Worm (Caenorhabditis elegans) whole organism, mixed stage, embryonic: Measurements from ENCODE around the gene ifc-1.

ENCODE experiments used
- M03D4.4 ChIP-seq: sonication (generic microtip); optimal IDR thresholded peaks from 2 replicates; lab custom pipeline; 2017; ENCODE audit warnings: mild to moderate bottlenecking, missing genetic modification characterization, missing compliant biosample characterization
- bed-3 ChIP-seq: fragments of 200-800 bp; sonication (Bioruptor generic); optimal IDR thresholded peaks from 3 replicates; lab custom pipeline; 2018; ENCODE audit warnings: mild to moderate bottlenecking, missing genetic modification characterization, moderate library complexity, missing compliant biosample characterization
- blmp-1 ChIP-seq: fragments of 150-350 bp; optimal IDR thresholded peaks from 2 replicates; lab custom pipeline; 2014; ENCODE audit warnings: missing biosample characterization, missing genetic modification characterization
- ceh-39 ChIP-seq: fragments of 150-350 bp; optimal IDR thresholded peaks from 2 replicates; lab custom pipeline; 2014; ENCODE audit warnings: missing biosample characterization, missing genetic modification characterization
- ceh-43 ChIP-seq: fragments of 200-800 bp; sonication (Bioruptor generic); optimal IDR thresholded peaks from 2 replicates; lab custom pipeline; 2018; ENCODE audit warnings: mild to moderate bottlenecking, missing genetic modification characterization, moderate library complexity, missing compliant biosample characterization
- ceh-83 ChIP-seq: fragments of 200-800 bp; sonication (Bioruptor generic); optimal IDR thresholded peaks from 2 replicates; lab custom pipeline; 2018; ENCODE audit warnings: mild to moderate bottlenecking, missing genetic modification characterization, missing compliant biosample characterization
- ces-1 ChIP-seq: fragments of 150-350 bp; optimal IDR thresholded peaks from 2 replicates; lab custom pipeline; 2014; ENCODE audit warnings: missing biosample characterization, missing genetic modification reagents, missing genetic modification characterization
- cnd-1 ChIP-seq: fragments of 200-800 bp; sonication (Bioruptor generic); optimal IDR thresholded peaks from 2 replicates; lab custom pipeline; 2018; ENCODE audit warnings: mild to moderate bottlenecking, missing genetic modification characterization, missing compliant biosample characterization
- drap-1 ChIP-seq: fragments of 200-800 bp; sonication (Bioruptor generic); optimal IDR thresholded peaks from 3 replicates; lab custom pipeline; 2018; ENCODE audit warnings: mild to moderate bottlenecking, missing genetic modification characterization, missing compliant biosample characterization
- elt-1 ChIP-seq: sonication (generic microtip); optimal IDR thresholded peaks from 2 replicates; lab custom pipeline; 2017; ENCODE audit warnings: missing genetic modification characterization, mild to moderate bottlenecking, missing compliant biosample characterization, antibody characterized with exemption, moderate library complexity, borderline replicate concordance; ENCODE audit not compliant: insufficient read depth
- flh-1 ChIP-seq: fragments of 200-800 bp; sonication (Bioruptor generic); optimal IDR thresholded peaks from 2 replicates; lab custom pipeline; 2018; ENCODE audit warnings: mild to moderate bottlenecking, missing genetic modification characterization, moderate library complexity, missing compliant biosample characterization
- ham-2 ChIP-seq: fragments of 200-800 bp; sonication (Bioruptor generic); optimal IDR thresholded peaks from 2 replicates; lab custom pipeline; 2018; ENCODE audit warnings: mild to moderate bottlenecking, missing genetic modification characterization, missing compliant biosample characterization
- hlh-1 ChIP-seq: fragments of 150-350 bp; optimal IDR thresholded peaks from 2 replicates; lab custom pipeline; 2014; ENCODE audit warnings: missing biosample characterization, missing genetic modification reagents, missing genetic modification characterization
- lin-13 ChIP-seq: fragments of 150-350 bp; optimal IDR thresholded peaks from 2 replicates; lab custom pipeline; 2014; ENCODE audit warnings: missing biosample characterization, missing genetic modification characterization
- lin-32 ChIP-seq: fragments of 200-800 bp; sonication (Bioruptor generic); optimal IDR thresholded peaks from 2 replicates; lab custom pipeline; 2018; ENCODE audit warnings: mild to moderate bottlenecking, missing genetic modification characterization, missing compliant biosample characterization
- lsy-2 ChIP-seq: fragments of 150-350 bp; optimal IDR thresholded peaks from 2 replicates; lab custom pipeline; 2014; ENCODE audit warnings: missing biosample characterization, missing genetic modification characterization
- mab-5 ChIP-seq: fragments of 150-350 bp; optimal IDR thresholded peaks from 2 replicates; lab custom pipeline; 2014; ENCODE audit warnings: missing biosample characterization, missing genetic modification characterization
- mep-1 ChIP-seq: fragments of 150-350 bp; optimal IDR thresholded peaks from 2 replicates; lab custom pipeline; 2017; ENCODE audit warnings: missing biosample characterization, missing genetic modification reagents, missing genetic modification characterization, inconsistent platforms
- mls-2 ChIP-seq: sonication (generic microtip); optimal IDR thresholded peaks from 2 replicates; lab custom pipeline; 2016; ENCODE audit warnings: mild to moderate bottlenecking, missing genetic modification characterization, moderate library complexity, missing compliant biosample characterization
- nhr-12 ChIP-seq: fragments of 150-350 bp; optimal IDR thresholded peaks from 2 replicates; lab custom pipeline; 2014; ENCODE audit warnings: missing biosample characterization, missing genetic modification characterization
- nhr-2 ChIP-seq: fragments of 150-350 bp; optimal IDR thresholded peaks from 2 replicates; lab custom pipeline; 2014; ENCODE audit warnings: missing biosample characterization, missing genetic modification characterization
- nhr-237 ChIP-seq: fragments of 150-350 bp; optimal IDR thresholded peaks from 2 replicates; lab custom pipeline; 2014; ENCODE audit warnings: missing biosample characterization, missing genetic modification characterization
- nhr-28 ChIP-seq: fragments of 150-350 bp; optimal IDR thresholded peaks from 2 replicates; lab custom pipeline; 2014; ENCODE audit warnings: missing biosample characterization, missing genetic modification characterization
- nhr-76 ChIP-seq: sonication (generic microtip); optimal IDR thresholded peaks from 2 replicates; lab custom pipeline; 2017; ENCODE audit warnings: missing biosample characterization, missing genetic modification characterization
- pha-4 ChIP-seq: fragments of 150-350 bp; optimal IDR thresholded peaks from 2 replicates; lab custom pipeline; 2018; ENCODE audit warnings: missing biosample characterization, missing genetic modification reagents, missing genetic modification characterization
- snpc-4 ChIP-seq: fragments of 150-350 bp; optimal IDR thresholded peaks from 2 replicates; lab custom pipeline; 2014; ENCODE audit warnings: missing biosample characterization, missing genetic modification characterization
- sptf-1 ChIP-seq: sonication (generic microtip); optimal IDR thresholded peaks from 2 replicates; lab custom pipeline; 2017; ENCODE audit warnings: mild to moderate bottlenecking, missing genetic modification characterization, moderate library complexity, missing compliant biosample characterization
- tbx-8 ChIP-seq: fragments of 200-800 bp; sonication (Bioruptor generic); optimal IDR thresholded peaks from 2 replicates; lab custom pipeline; 2018; ENCODE audit warnings: mild to moderate bottlenecking, missing genetic modification characterization, moderate library complexity, missing compliant biosample characterization
- unc-120 ChIP-seq: sonication (generic microtip); optimal IDR thresholded peaks from 2 replicates; lab custom pipeline; 2017; ENCODE audit warnings: missing genetic modification characterization, missing compliant biosample characterization; ENCODE audit not compliant: poor library complexity, severe bottlenecking
- unc-62 ChIP-seq: fragments of 150-350 bp; optimal IDR thresholded peaks from 2 replicates; lab custom pipeline; 2014; ENCODE audit warnings: missing biosample characterization, missing genetic modification reagents, missing genetic modification characterization
- zip-8 ChIP-seq: fragments of 150-350 bp; optimal IDR thresholded peaks from 2 replicates; lab custom pipeline; 2014; ENCODE audit warnings: missing biosample characterization, missing genetic modification characterization
- ztf-11 ChIP-seq: fragments of 150-350 bp; optimal IDR thresholded peaks from 2 replicates; lab custom pipeline; 2014; ENCODE audit warnings: missing biosample characterization, missing genetic modification characterization

Gene ifc-1

ce11 chrV:2913948-2914347 is 32.8 kb downstream of the ifc-1 start, which contains the start of gene srh-146:
Gene srh-146 (plus strand): TSS chrV:2914248.
- TF ChIP-seq nhr-2 (tag; lab: Kevin White, UChicago) (no peak), drap-1 (GFP tag; lab: Kevin White, UChicago) (no peak), hlh-1 (tag; lab: Kevin White, UChicago) (no peak), ceh-39 (tag; lab: Kevin White, UChicago) (no peak), nhr-76 (tag; lab: Kevin White, UChicago) (no peak), ces-1 (no peak), lsy-2 (tag; lab: Kevin White, UChicago) (no peak)

DNA sequence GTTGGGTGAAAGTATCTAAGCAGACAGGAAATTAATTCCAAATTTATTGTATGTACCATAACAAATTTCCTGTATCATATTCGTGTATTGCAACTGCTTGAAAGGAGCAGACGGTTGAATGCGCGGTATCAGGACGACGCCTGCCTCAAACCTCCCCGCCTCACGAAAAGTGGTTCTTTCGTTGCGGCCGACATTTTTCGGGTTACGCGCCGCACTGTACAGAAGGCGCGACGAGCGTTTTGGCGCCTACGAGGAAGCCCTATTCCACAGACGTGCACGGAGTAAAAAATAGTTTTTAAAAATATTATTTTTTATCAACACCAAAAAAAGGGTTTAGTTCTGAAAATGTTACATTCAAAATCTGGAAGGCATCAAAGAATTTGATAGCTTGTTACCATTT is 38.9 kb downstream of the ifc-1 start:
- TF ChIP-seq ham-2 (GFP tag; lab: Kevin White, UChicago) = no peak
- no peak for TF ChIP-seq cnd-1 (tag; lab: Kevin White, UChicago)
- no peak for TF ChIP-seq drap-1 (GFP tag; lab: Kevin White, UChicago)
- no peak for TF ChIP-seq snpc-4 (tag; lab: Kevin White, UChicago)
- no peak for TF ChIP-seq mab-5 (tag; lab: Kevin White, UChicago)
- no peak for TF ChIP-seq mls-2 (tag; lab: Kevin White, UChicago)
- no peak for TF ChIP-seq mep-1
- no peak for TF ChIP-seq unc-120 (tag; lab: Kevin White, UChicago)
- no peak for TF ChIP-seq ceh-83 (GFP tag; lab: Kevin White, UChicago)
- no peak for TF ChIP-seq unc-62
- TF ChIP-seq elt-1 (tag; lab: Kevin White, UChicago) = no peak
- no peak for TF ChIP-seq lin-32 (GFP tag; lab: Kevin White, UChicago)
- TF ChIP-seq nhr-12 = no peak
- TF ChIP-seq sptf-1 (tag; lab: Kevin White, UChicago) = no peak
- TF ChIP-seq bed-3 (GFP tag; lab: Kevin White, UChicago) = no peak
- TF ChIP-seq hlh-1 (tag; lab: Kevin White, UChicago) = no peak
- no peak for TF ChIP-seq ztf-11 (tag; lab: Kevin White, UChicago)
- no peak for TF ChIP-seq M03D4.4 (tag; lab: Kevin White, UChicago)
- no peak for TF ChIP-seq lin-13 (tag; lab: Kevin White, UChicago)
- no peak for TF ChIP-seq flh-1 (GFP tag; lab: Kevin White, UChicago)

ce11 chrV:2922594-2922993 is 41.4 kb downstream of the ifc-1 start, which contains the start of gene srh-38:
Gene srh-38 (minus strand): TSS chrV:2922694.
- TF ChIP-seq ham-2 (GFP tag; lab: Kevin White, UChicago) = no peak
- no peak for TF ChIP-seq snpc-4 (tag; lab: Kevin White, UChicago)
- no peak for TF ChIP-seq mab-5 (tag; lab: Kevin White, UChicago)
- no peak for TF ChIP-seq nhr-237 (tag; lab: Kevin White, UChicago)
- TF ChIP-seq elt-1 (tag; lab: Kevin White, UChicago) = no peak
- TF ChIP-seq flh-1 (GFP tag; lab: Kevin White, UChicago) = no peak
- TF ChIP-seq unc-120 (tag; lab: Kevin White, UChicago) = no peak
- no peak for TF ChIP-seq hlh-1 (tag; lab: Kevin White, UChicago)
- TF ChIP-seq M03D4.4 (tag; lab: Kevin White, UChicago) = no peak
- no peak for TF ChIP-seq bed-3 (GFP tag; lab: Kevin White, UChicago)
- no peak for TF ChIP-seq ces-1
- TF ChIP-seq ceh-43 (GFP tag; lab: Kevin White, UChicago) = no peak
- TF ChIP-seq ztf-11 (tag; lab: Kevin White, UChicago) = no peak
- no peak for TF ChIP-seq unc-62
- no peak for TF ChIP-seq pha-4 (tag; lab: Kevin White, UChicago)
- TF ChIP-seq lin-32 (GFP tag; lab: Kevin White, UChicago) = no peak
- no peak for TF ChIP-seq mls-2 (tag; lab: Kevin White, UChicago)

DNA sequence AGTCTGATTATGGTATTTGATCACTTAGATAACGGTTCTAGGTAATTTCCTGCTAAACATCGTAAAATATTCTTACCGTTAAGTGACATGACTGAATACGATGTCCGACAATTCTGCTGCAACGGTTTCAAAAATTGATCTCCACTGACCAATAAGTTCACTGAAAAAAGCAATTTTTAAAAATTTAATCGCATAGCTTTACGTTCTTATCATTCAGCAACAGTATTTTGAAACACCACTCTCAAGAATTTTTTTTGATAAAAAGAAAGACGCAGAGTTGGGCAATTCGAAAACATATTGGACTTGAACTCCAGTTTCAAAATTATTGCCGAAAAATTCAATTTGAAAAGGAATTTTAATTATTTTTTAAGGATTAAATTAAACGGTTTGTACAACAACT is 46.4 kb downstream of the ifc-1 start, which contains the start of gene C31B8.12:
TSS of gene C31B8.12 (minus strand) at position 101 of the 400 bp plus-strand sequence.
- TF ChIP-seq ztf-11 (tag; lab: Kevin White, UChicago) (no peak), unc-120 (tag; lab: Kevin White, UChicago) (no peak), tbx-8 (no peak), hlh-1 (tag; lab: Kevin White, UChicago) (no peak), snpc-4 (tag; lab: Kevin White, UChicago) (no peak), lin-13 (tag; lab: Kevin White, UChicago) (no peak), nhr-12 (no peak), ces-1 (no peak), nhr-2 (tag; lab: Kevin White, UChicago) (no peak)

DNA sequence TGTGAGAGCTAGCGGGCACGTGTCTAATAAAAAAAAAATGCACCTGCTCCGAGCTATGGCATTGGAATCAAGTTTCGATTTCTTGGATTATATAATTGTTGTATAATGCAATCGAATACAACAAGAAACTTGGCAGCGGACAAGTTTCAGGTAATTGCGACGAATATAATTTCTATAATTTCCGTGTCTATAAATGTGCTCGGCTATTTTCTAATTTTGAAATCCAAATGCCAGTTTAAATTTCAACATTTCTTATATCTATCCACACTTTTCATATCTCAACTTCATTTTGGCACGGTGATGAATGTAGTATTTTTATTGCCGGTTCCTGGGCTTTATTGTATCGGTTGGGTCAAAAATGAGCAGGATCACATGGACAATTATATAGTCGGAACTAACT is 48.6 kb downstream of the ifc-1 start, which contains the start of gene C31B8.16:
TSS of gene C31B8.16 (plus strand) at position 301 of the 400 bp plus-strand sequence.
- no peak for TF ChIP-seq nhr-237 (tag; lab: Kevin White, UChicago)
- no peak for TF ChIP-seq nhr-28 (tag; lab: Kevin White, UChicago)
- TF ChIP-seq zip-8 (tag; lab: Kevin White, UChicago) = no peak
- no peak for TF ChIP-seq nhr-76 (tag; lab: Kevin White, UChicago)
- no peak for TF ChIP-seq lsy-2 (tag; lab: Kevin White, UChicago)
- TF ChIP-seq ceh-83 (GFP tag; lab: Kevin White, UChicago) = no peak
- no peak for TF ChIP-seq sptf-1 (tag; lab: Kevin White, UChicago)
- no peak for TF ChIP-seq drap-1 (GFP tag; lab: Kevin White, UChicago)
- no peak for TF ChIP-seq hlh-1 (tag; lab: Kevin White, UChicago)
- TF ChIP-seq cnd-1 (tag; lab: Kevin White, UChicago) = no peak
- TF ChIP-seq blmp-1 = no peak
- TF ChIP-seq lin-32 (GFP tag; lab: Kevin White, UChicago) = no peak
- TF ChIP-seq unc-120 (tag; lab: Kevin White, UChicago) = no peak
- TF ChIP-seq, all 35 proteins: peak for 0
